Fruit fly (Drosophila melanogaster): ENCODE measurements around the gene CG14823.

The CG14823 gene

dm6 chr3L:7077258-7077657 lies 11.1 kb downstream of the CG14823 start, which contains the start of gene CG8641:
Gene CG8641 (minus strand): TSS chr3L:7077462.
- TF ChIP-seq Hr96 (GFP tag; optimal IDR thresholded peaks at IDR 0.05) (no peak), CG1620 (GFP tag; optimal IDR thresholded peaks at IDR 0.05) (no peak), CG7045 (GFP tag; optimal IDR thresholded peaks at IDR 0.05) (no peak), cic (GFP tag; optimal IDR thresholded peaks at IDR 0.05) (no peak), kay (GFP tag; ENCODE audit: borderline replicate concordance) (no peak), Crg-1 (GFP tag; optimal IDR thresholded peaks at IDR 0.05) (no peak), tj (GFP tag; optimal IDR thresholded peaks at IDR 0.05) (no peak), CG7101 (tag; optimal IDR thresholded peaks at IDR 0.05) (no peak), ovo (GFP tag; optimal IDR thresholded peaks at IDR 0.05) (no peak), cnc (optimal IDR thresholded peaks at IDR 0.05) (no peak), CG33017 (tag; optimal IDR thresholded peaks at IDR 0.05) (no peak), Mnt (GFP tag; optimal IDR thresholded peaks at IDR 0.05) (no peak)

dm6 chr3L:7082168-7082567 lies 16.1 kb downstream of the CG14823 start:
- no peak for TF ChIP-seq Clk (GFP tag; optimal IDR thresholded peaks at IDR 0.05)
- no peak for TF ChIP-seq bab1 (GFP tag; optimal IDR thresholded peaks at IDR 0.05)
- TF ChIP-seq CG7101 (tag; optimal IDR thresholded peaks at IDR 0.05) = no peak
- TF ChIP-seq pad (GFP tag; optimal IDR thresholded peaks at IDR 0.05) = no peak
- TF ChIP-seq ovo (GFP tag; optimal IDR thresholded peaks at IDR 0.05) = no peak

dm6 chr3L:7086093-7086492 lies 20.0 kb downstream of the CG14823 start:
- TF ChIP-seq CG33017 (tag; optimal IDR thresholded peaks at IDR 0.05) (no peak), cic (GFP tag; optimal IDR thresholded peaks at IDR 0.05) (no peak), Clk (GFP tag; optimal IDR thresholded peaks at IDR 0.05) (no peak), kay (GFP tag; ENCODE audit: borderline replicate concordance) (no peak), Mnt (GFP tag; optimal IDR thresholded peaks at IDR 0.05) (no peak), CG12768 (GFP tag; optimal IDR thresholded peaks at IDR 0.05) (no peak), pad (GFP tag; optimal IDR thresholded peaks at IDR 0.05) (no peak), Crg-1 (GFP tag; optimal IDR thresholded peaks at IDR 0.05) (no peak), CG14711 (tag; optimal IDR thresholded peaks at IDR 0.05) (no peak), CG7101 (tag; optimal IDR thresholded peaks at IDR 0.05) (no peak), Hr96 (GFP tag; optimal IDR thresholded peaks at IDR 0.05) (no peak)

dm6 chr3L:7086558-7087059 lies 20.5 kb downstream of the CG14823 start, which contains the start of gene Cpr65Ea:
Gene Cpr65Ea (minus strand): TSS chr3L:7086608.
- no peak for TF ChIP-seq pad (GFP tag; optimal IDR thresholded peaks at IDR 0.05)

- TF ChIP-seq pad (GFP tag; optimal IDR thresholded peaks at IDR 0.05) = no peak
- TF ChIP-seq Clk (GFP tag; optimal IDR thresholded peaks at IDR 0.05) = no peak
- TF ChIP-seq CG7101 (tag; optimal IDR thresholded peaks at IDR 0.05) = no peak
- TF ChIP-seq Hr96 (GFP tag; optimal IDR thresholded peaks at IDR 0.05) = no peak
- TF ChIP-seq ovo (GFP tag; optimal IDR thresholded peaks at IDR 0.05) = no peak
- TF ChIP-seq CG7045 (GFP tag; optimal IDR thresholded peaks at IDR 0.05) = no peak
- no peak for TF ChIP-seq CG14711 (tag; optimal IDR thresholded peaks at IDR 0.05)
- no peak for TF ChIP-seq toe (GFP tag; optimal IDR thresholded peaks at IDR 0.05)
- TF ChIP-seq CG1620 (GFP tag; optimal IDR thresholded peaks at IDR 0.05) = no peak
- no peak for TF ChIP-seq Crg-1 (GFP tag; optimal IDR thresholded peaks at IDR 0.05)
- TF ChIP-seq bab1 (GFP tag; optimal IDR thresholded peaks at IDR 0.05) = no peak
- no peak for TF ChIP-seq CG33017 (tag; optimal IDR thresholded peaks at IDR 0.05)
- TF ChIP-seq cic (GFP tag; optimal IDR thresholded peaks at IDR 0.05) = no peak
- no peak for TF ChIP-seq CG12768 (GFP tag; optimal IDR thresholded peaks at IDR 0.05)
- TF ChIP-seq CG5204 (GFP tag; optimal IDR thresholded peaks at IDR 0.05) = no peak
These were observed 21.2 kb downstream of the CG14823 start for dm6 chr3L:7087347-7087746.

- TF ChIP-seq ovo (GFP tag; optimal IDR thresholded peaks at IDR 0.05) = no peak
- TF ChIP-seq CG11617 (GFP tag; optimal IDR thresholded peaks at IDR 0.05) = no peak
- TF ChIP-seq Hr96 (GFP tag; optimal IDR thresholded peaks at IDR 0.05) = no peak
- TF ChIP-seq cnc (optimal IDR thresholded peaks at IDR 0.05) = no peak
- no peak for TF ChIP-seq CG5204 (GFP tag; optimal IDR thresholded peaks at IDR 0.05)
- no peak for TF ChIP-seq CG1620 (GFP tag; optimal IDR thresholded peaks at IDR 0.05)
- no peak for TF ChIP-seq Clk (GFP tag; optimal IDR thresholded peaks at IDR 0.05)
- TF ChIP-seq CG7045 (GFP tag; optimal IDR thresholded peaks at IDR 0.05) = no peak
- TF ChIP-seq tj (GFP tag; optimal IDR thresholded peaks at IDR 0.05) = no peak
- no peak for TF ChIP-seq CG14711 (tag; optimal IDR thresholded peaks at IDR 0.05)
- no peak for TF ChIP-seq Crg-1 (GFP tag; optimal IDR thresholded peaks at IDR 0.05)
- TF ChIP-seq CG7101 (tag; optimal IDR thresholded peaks at IDR 0.05) = no peak
- TF ChIP-seq toe (GFP tag; optimal IDR thresholded peaks at IDR 0.05) = no peak
- TF ChIP-seq CG33017 (tag; optimal IDR thresholded peaks at IDR 0.05) = no peak
- no peak for TF ChIP-seq bab1 (GFP tag; optimal IDR thresholded peaks at IDR 0.05)
These were observed 22.6 kb downstream of the CG14823 start, which contains the start of gene Cpr65Eb for dm6 chr3L:7088687-7089086. Gene Cpr65Eb (minus strand): TSS chr3L:7088787.

- TF ChIP-seq CG1620 (GFP tag; optimal IDR thresholded peaks at IDR 0.05) (no peak), CG7101 (tag; optimal IDR thresholded peaks at IDR 0.05) (no peak), pad (GFP tag; optimal IDR thresholded peaks at IDR 0.05) (no peak), CG12768 (GFP tag; optimal IDR thresholded peaks at IDR 0.05) (no peak), CG7045 (GFP tag; optimal IDR thresholded peaks at IDR 0.05) (no peak), CG11617 (GFP tag; optimal IDR thresholded peaks at IDR 0.05) (no peak), CG5204 (GFP tag; optimal IDR thresholded peaks at IDR 0.05) (no peak), Clk (GFP tag; optimal IDR thresholded peaks at IDR 0.05) (no peak), Crg-1 (GFP tag; optimal IDR thresholded peaks at IDR 0.05) (no peak)
These were observed 24.6 kb downstream of the CG14823 start for dm6 chr3L:7090764-7091163.
